Fruit fly (Drosophila melanogaster) whole organism, adult: ENCODE data around the gene CG18666.

Source experiments
- CG11617 ChIP-seq: fragments of 200-800 bp; sonication (Bioruptor generic); optimal IDR thresholded peaks from 2 replicates; lab custom pipeline; 2017; ENCODE audit warnings: mild to moderate bottlenecking, missing biosample characterization, missing genetic modification reagents, missing genetic modification characterization
- CG7045 ChIP-seq: fragments of 200-800 bp; sonication (Bioruptor generic); optimal IDR thresholded peaks from 2 replicates; lab custom pipeline; 2017; ENCODE audit warnings: missing biosample characterization, mild to moderate bottlenecking, missing genetic modification characterization
- CG7101 ChIP-seq: fragments of 200-800 bp; sonication (Bioruptor generic); optimal IDR thresholded peaks from 2 replicates; lab custom pipeline; 2018; ENCODE audit warnings: missing biosample characterization, mild to moderate bottlenecking, missing genetic modification characterization, moderate library complexity
- Crg-1 ChIP-seq: fragments of 200-800 bp; sonication (Bioruptor generic); optimal IDR thresholded peaks from 2 replicates; lab custom pipeline; 2016; ENCODE audit warnings: missing biosample characterization, missing genetic modification characterization
- Hr96 ChIP-seq: fragments of 200-800 bp; sonication (Bioruptor generic); optimal IDR thresholded peaks from 2 replicates; lab custom pipeline; 2016; ENCODE audit warnings: missing biosample characterization, missing genetic modification characterization
- bab1 ChIP-seq: fragments of 200-800 bp; sonication (Bioruptor generic); optimal IDR thresholded peaks from 3 replicates; lab custom pipeline; 2019; ENCODE audit warnings: missing biosample characterization, mild to moderate bottlenecking, missing genetic modification characterization, moderate library complexity

dm6 chr2L:10986138-10986537 is 48.5 kb upstream of the CG18666 start:
- TF ChIP-seq Crg-1 (GFP tag; lab: Kevin White, UChicago) (no peak), CG7101 (tag; lab: Kevin White, UChicago) (no peak), bab1 (peak; percentile 35), CG7045 (GFP tag; lab: Kevin White, UChicago) (no peak), Hr96 (GFP tag; lab: Kevin White, UChicago) (no peak), CG11617 (GFP tag; lab: Kevin White, UChicago) (no peak)
